Worm (Caenorhabditis elegans) whole organism, young adult: ENCODE results near the gene ZK809.1.

Experiments
- F22D6.2 ChIP-seq: sonication (generic microtip); optimal IDR thresholded peaks from 2 replicates; lab custom pipeline; 2016; ENCODE audit warnings: mild to moderate bottlenecking, missing genetic modification characterization, missing compliant biosample characterization
- F23B12.7 ChIP-seq: sonication (generic microtip); optimal IDR thresholded peaks from 2 replicates; lab custom pipeline; 2017; ENCODE audit warnings: missing genetic modification characterization, mild to moderate bottlenecking, missing compliant biosample characterization, antibody characterized with exemption, moderate library complexity; ENCODE audit not compliant: insufficient read depth
- F33H1.4 ChIP-seq: fragments of 200-800 bp; sonication (Bioruptor generic); IDR thresholded peaks from 2 replicates; pipeline ENCODE4 v1.3.6; 2022; ENCODE audit warnings: missing genetic modification reagents, missing genetic modification characterization, missing compliant biosample characterization
- F39B2.1 ChIP-seq: fragments of 200-800 bp; sonication (Bioruptor generic); IDR thresholded peaks from 2 replicates; pipeline ENCODE4 v1.3.6; 2022; ENCODE audit warnings: missing genetic modification reagents, missing genetic modification characterization, missing compliant biosample characterization
- F49E8.2 ChIP-seq: sonication (generic microtip); optimal IDR thresholded peaks from 3 replicates; lab custom pipeline; 2017; ENCODE audit warnings: missing genetic modification characterization, mild to moderate bottlenecking, missing compliant biosample characterization, antibody characterized with exemption, moderate library complexity; ENCODE audit not compliant: insufficient read depth
- F57A8.1 ChIP-seq: fragments of 200-800 bp; sonication (Bioruptor generic); optimal IDR thresholded peaks from 2 replicates; lab custom pipeline; 2018; ENCODE audit warnings: mild to moderate bottlenecking, missing genetic modification characterization, moderate library complexity, missing compliant biosample characterization
- T07F8.4 ChIP-seq: sonication (generic microtip); optimal IDR thresholded peaks from 2 replicates; lab custom pipeline; 2016; ENCODE audit warnings: mild to moderate bottlenecking, missing genetic modification characterization, moderate library complexity, missing compliant biosample characterization
- ZK185.1 ChIP-seq: sonication (generic microtip); optimal IDR thresholded peaks from 2 replicates; lab custom pipeline; 2016; ENCODE audit warnings: mild to moderate bottlenecking, missing genetic modification characterization, missing compliant biosample characterization; ENCODE audit not compliant: poor library complexity, severe bottlenecking
- akir-1 ChIP-seq: fragments of 200-800 bp; sonication (Bioruptor generic); optimal IDR thresholded peaks from 2 replicates; lab custom pipeline; 2018; ENCODE audit warnings: mild to moderate bottlenecking, missing genetic modification characterization, moderate library complexity, missing compliant biosample characterization
- aptf-2 ChIP-seq: fragments of 200-800 bp; sonication (Bioruptor generic); conservative IDR thresholded peaks from 2 replicates; pipeline ENCODE4 v1.3.6; 2022; ENCODE audit warnings: missing genetic modification reagents, missing genetic modification characterization, missing compliant biosample characterization
- athp-1 ChIP-seq: sonication (generic microtip); optimal IDR thresholded peaks from 2 replicates; lab custom pipeline; 2017; ENCODE audit warnings: mild to moderate bottlenecking, missing genetic modification characterization, missing compliant biosample characterization
- attf-5 ChIP-seq: fragments of 200-800 bp; sonication (Bioruptor generic); optimal IDR thresholded peaks from 2 replicates; lab custom pipeline; 2018; ENCODE audit warnings: mild to moderate bottlenecking, missing genetic modification characterization, missing compliant biosample characterization
- bed-2 ChIP-seq: fragments of 200-800 bp; sonication (Bioruptor generic); IDR thresholded peaks from 2 replicates; pipeline ENCODE4 v1.3.6; 2022; ENCODE audit warnings: missing genetic modification reagents, missing genetic modification characterization, missing compliant biosample characterization
- ceh-91 ChIP-seq: fragments of 200-800 bp; sonication (Bioruptor generic); IDR thresholded peaks from 2 replicates; pipeline ENCODE4 v1.3.6; 2022; ENCODE audit warnings: missing genetic modification reagents, missing genetic modification characterization, missing compliant biosample characterization
- chd-7 ChIP-seq: sonication (generic microtip); optimal IDR thresholded peaks from 2 replicates; lab custom pipeline; 2016; ENCODE audit warnings: mild to moderate bottlenecking, missing genetic modification characterization, moderate library complexity, missing compliant biosample characterization
- dox-1 ChIP-seq: fragments of 200-800 bp; sonication (Bioruptor generic); IDR thresholded peaks from 2 replicates; pipeline ENCODE4 v1.3.6; 2022; ENCODE audit warnings: missing genetic modification reagents, missing genetic modification characterization, missing compliant biosample characterization
- dpl-1 ChIP-seq: fragments of 150-350 bp; optimal IDR thresholded peaks from 2 replicates; lab custom pipeline; 2014; ENCODE audit warnings: missing biosample characterization, missing genetic modification reagents, missing genetic modification characterization
- efl-1 ChIP-seq: fragments of 150-350 bp; optimal IDR thresholded peaks from 2 replicates; lab custom pipeline; 2014; ENCODE audit warnings: missing biosample characterization, missing genetic modification reagents, missing genetic modification characterization
- egrh-3 ChIP-seq: fragments of 200-800 bp; sonication (Bioruptor generic); IDR thresholded peaks from 2 replicates; pipeline ENCODE4 v1.3.6; 2022; ENCODE audit warnings: missing genetic modification reagents, missing genetic modification characterization, missing compliant biosample characterization
- ekl-4 ChIP-seq: fragments of 200-800 bp; sonication (Bioruptor generic); IDR thresholded peaks from 2 replicates; pipeline ENCODE4 v1.3.6; 2022; ENCODE audit warnings: missing genetic modification reagents, missing genetic modification characterization, missing compliant biosample characterization
- ets-4 ChIP-seq: fragments of 200-800 bp; sonication (Bioruptor generic); optimal IDR thresholded peaks from 2 replicates; lab custom pipeline; 2018; ENCODE audit warnings: mild to moderate bottlenecking, missing genetic modification characterization, missing compliant biosample characterization
- fkh-3 ChIP-seq: sonication (generic microtip); optimal IDR thresholded peaks from 2 replicates; lab custom pipeline; 2016; ENCODE audit warnings: mild to moderate bottlenecking, missing genetic modification characterization, missing compliant biosample characterization
- him-1 ChIP-seq: sonication (generic microtip); optimal IDR thresholded peaks from 2 replicates; lab custom pipeline; 2016; ENCODE audit warnings: missing genotype, missing genetic modification reagents, missing genetic modification characterization, missing compliant biosample characterization
- hmg-20 ChIP-seq: fragments of 200-800 bp; sonication (Bioruptor generic); IDR thresholded peaks from 2 replicates; pipeline ENCODE4 v1.3.6; 2022; ENCODE audit warnings: missing genetic modification reagents, missing genetic modification characterization, missing compliant biosample characterization
- hrde-1 ChIP-seq: sonication (generic microtip); optimal IDR thresholded peaks from 2 replicates; lab custom pipeline; 2016; ENCODE audit warnings: missing genetic modification characterization, mild to moderate bottlenecking, missing compliant biosample characterization, moderate library complexity, missing genotype, missing genetic modification reagents, borderline replicate concordance
- hsf-1 ChIP-seq: fragments of 200-800 bp; sonication (Bioruptor generic); IDR thresholded peaks from 2 replicates; pipeline ENCODE4 v1.3.6; 2022; ENCODE audit warnings: missing genetic modification reagents, missing genetic modification characterization, missing compliant biosample characterization
- let-526 ChIP-seq: fragments of 200-800 bp; sonication (Bioruptor generic); IDR thresholded peaks from 2 replicates; pipeline ENCODE4 v1.3.6; 2022; ENCODE audit warnings: missing genetic modification reagents, missing genetic modification characterization, missing compliant biosample characterization
- lin-35 ChIP-seq, 3 experiments: fragments of 150-350 bp in 2 of 3; sonication (generic microtip) in 1 of 3; optimal IDR thresholded peaks; 2 replicates each; lab custom pipeline; 2014 to 2018; ENCODE audit warnings: missing biosample characterization in 3 of 3, missing genetic modification characterization in 3 of 3, missing genetic modification reagents in 3 of 3
- lir-1 ChIP-seq: fragments of 200-800 bp; sonication (Bioruptor generic); conservative IDR thresholded peaks from 2 replicates; pipeline ENCODE4 v1.3.6; 2022; ENCODE audit warnings: missing genetic modification reagents, missing genetic modification characterization, missing compliant biosample characterization
- lsl-1 ChIP-seq: fragments of 200-800 bp; sonication (Bioruptor generic); optimal IDR thresholded peaks from 2 replicates; lab custom pipeline; 2018; ENCODE audit warnings: mild to moderate bottlenecking, missing genetic modification characterization, moderate library complexity, missing compliant biosample characterization
- madf-3 ChIP-seq: fragments of 200-800 bp; sonication (Bioruptor generic); IDR thresholded peaks from 2 replicates; pipeline ENCODE4 v1.3.6; 2022; ENCODE audit warnings: missing genetic modification reagents, missing genetic modification characterization, missing compliant biosample characterization
- mcd-1 ChIP-seq: fragments of 200-800 bp; sonication (Bioruptor generic); IDR thresholded peaks from 2 replicates; pipeline ENCODE4 v1.3.6; 2022; ENCODE audit warnings: missing genetic modification reagents, missing genetic modification characterization, missing compliant biosample characterization
- nfya-1 ChIP-seq: sonication (generic microtip); optimal IDR thresholded peaks from 2 replicates; lab custom pipeline; 2017; ENCODE audit warnings: antibody characterized with exemption, missing compliant biosample characterization, missing genetic modification characterization, borderline replicate concordance; ENCODE audit not compliant: insufficient read depth
- nhr-90 ChIP-seq: sonication (generic microtip); optimal IDR thresholded peaks from 2 replicates; lab custom pipeline; 2016; ENCODE audit warnings: missing genotype, mild to moderate bottlenecking, missing genetic modification characterization, missing compliant biosample characterization
- pbrm-1 ChIP-seq: fragments of 200-800 bp; sonication (Bioruptor generic); IDR thresholded peaks from 2 replicates; pipeline ENCODE4 v1.3.6; 2022; ENCODE audit warnings: missing genetic modification reagents, missing genetic modification characterization, missing compliant biosample characterization
- repo-1 ChIP-seq: sonication (generic microtip); optimal IDR thresholded peaks from 2 replicates; lab custom pipeline; 2017; ENCODE audit warnings: mild to moderate bottlenecking, missing genetic modification characterization, missing compliant biosample characterization
- rpc-1 ChIP-seq, 2 experiments: fragments of 150-350 bp in 1 of 2; sonication (generic microtip) in 1 of 2; optimal IDR thresholded peaks; 2 replicates each; lab custom pipeline; 2014 to 2018; ENCODE audit warnings: missing biosample characterization in 1 of 2, missing genetic modification characterization in 1 of 2, missing genetic modification reagents in 1 of 2, missing genotype in 1 of 2
- snpc-1.3 ChIP-seq: sonication (generic microtip); optimal IDR thresholded peaks from 2 replicates; lab custom pipeline; 2017; ENCODE audit warnings: missing genetic modification characterization, mild to moderate bottlenecking, missing compliant biosample characterization, antibody characterized with exemption, moderate library complexity, missing genotype, missing genetic modification reagents; ENCODE audit not compliant: insufficient read depth
- snpc-4 ChIP-seq, 5 experiments: fragments of 150-350 bp in 1 of 5; sonication (generic microtip) in 4 of 5; optimal IDR thresholded peaks; 2 replicates each; lab custom pipeline; 2014 to 2018; ENCODE audit warnings: missing genetic modification characterization in 5 of 5, missing biosample characterization in 3 of 5, antibody characterized with exemption in 2 of 5, mild to moderate bottlenecking in 2 of 5, missing compliant biosample characterization in 2 of 5, missing genotype in 2 of 5, moderate library complexity in 2 of 5, missing genetic modification reagents in 1 of 5
- sptf-2 ChIP-seq: fragments of 200-800 bp; sonication (Bioruptor generic); optimal IDR thresholded peaks from 2 replicates; lab custom pipeline; 2018; ENCODE audit warnings: mild to moderate bottlenecking, missing genetic modification characterization, missing compliant biosample characterization
- tlf-1 ChIP-seq: fragments of 200-800 bp; sonication (Bioruptor generic); optimal IDR thresholded peaks from 2 replicates; lab custom pipeline; 2018; ENCODE audit warnings: mild to moderate bottlenecking, missing genetic modification characterization, missing compliant biosample characterization
- ztf-28 ChIP-seq: fragments of 200-800 bp; sonication (Bioruptor generic); IDR thresholded peaks from 2 replicates; pipeline ENCODE4 v1.3.6; 2022; ENCODE audit warnings: missing genetic modification reagents, missing genetic modification characterization, missing compliant biosample characterization
- ztf-3 ChIP-seq: fragments of 200-800 bp; sonication (Bioruptor generic); optimal IDR thresholded peaks from 2 replicates; lab custom pipeline; 2018; ENCODE audit warnings: mild to moderate bottlenecking, missing genetic modification characterization, missing compliant biosample characterization

ZK809.1 gene

DNA sequence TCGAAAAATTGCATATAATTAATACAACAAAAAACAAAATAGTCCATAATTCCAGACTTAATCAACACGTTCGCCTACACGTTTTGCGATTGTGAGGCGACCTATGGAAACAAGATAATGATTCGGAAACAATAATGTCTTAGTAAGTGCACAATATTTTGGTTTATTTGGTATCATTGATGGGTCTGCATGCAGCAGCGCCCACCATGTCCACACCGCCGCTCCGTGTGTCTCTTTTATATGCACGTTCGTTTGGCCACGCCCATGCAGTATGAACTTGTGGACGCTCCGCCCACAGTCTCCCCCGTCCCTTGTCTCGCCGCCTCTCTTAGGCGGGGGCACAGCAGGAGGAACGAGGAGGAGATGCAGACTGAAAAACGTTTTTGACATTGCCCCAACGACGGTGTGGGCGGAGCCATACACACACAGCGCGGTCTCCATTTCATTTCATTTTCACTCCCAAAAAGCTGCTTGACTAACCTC, 47.7 kb upstream of the ZK809.1 start, which contains the start of gene mig-38 (continued):
- peak; percentile 48 for TF ChIP-seq chd-7 (tag; lab: Kevin White, UChicago)
- TF ChIP-seq F33H1.4 = no peak
- TF ChIP-seq nhr-90 (tag; lab: Kevin White, UChicago) = no peak
- TF ChIP-seq mcd-1 (GFP tag; lab: Robert Waterston, UW) = peak; percentile 48; the same call in 1 of the 2 replicates
- TF ChIP-seq F39B2.1 (GFP tag; lab: Robert Waterston, UW) = no peak
- no peak for TF ChIP-seq ZK185.1 (tag; lab: Kevin White, UChicago)
- no peak for TF ChIP-seq hrde-1 (tag; lab: Kevin White, UChicago)
- TF ChIP-seq F23B12.7 = peak; percentile 53
- TF ChIP-seq ceh-91 (GFP tag; lab: Robert Waterston, UW) = no peak
- peak; percentile 55 for TF ChIP-seq dox-1
- TF ChIP-seq lir-1 (GFP tag; lab: Robert Waterston, UW) = no peak
- TF ChIP-seq lin-35 (GFP tag; optimal IDR thresholded peaks at IDR 0.05; lab: Kevin White, UChicago) = no peak
- TF ChIP-seq athp-1 (tag; lab: Kevin White, UChicago) = peak; percentile 29
- no peak for TF ChIP-seq ets-4
- no peak for TF ChIP-seq ztf-3
- TF ChIP-seq aptf-2 (GFP tag; lab: Robert Waterston, UW) = no peak
- TF ChIP-seq ztf-28 (GFP tag; lab: Robert Waterston, UW) = no peak
- TF ChIP-seq let-526 (GFP tag; lab: Robert Waterston, UW) = no peak
- TF ChIP-seq lsl-1 (GFP tag; lab: Kevin White, UChicago) = no peak
- TF ChIP-seq snpc-4 (GFP tag; optimal IDR thresholded peaks at IDR 0.05; lab: Kevin White, UChicago) = no peak
- peak in 1 of 4 experiments; percentile 4 for TF ChIP-seq snpc-4 (tag; optimal IDR thresholded peaks at IDR 0.05; lab: Kevin White, UChicago)
- TF ChIP-seq fkh-3 (tag; lab: Kevin White, UChicago) = no peak
- peak; percentile 47 for TF ChIP-seq repo-1 (tag; lab: Kevin White, UChicago)
- TF ChIP-seq F57A8.1 (GFP tag; lab: Kevin White, UChicago) = no peak
- no peak for TF ChIP-seq madf-3 (GFP tag; lab: Robert Waterston, UW)
- no peak for TF ChIP-seq bed-2 (GFP tag; lab: Robert Waterston, UW)
- TF ChIP-seq akir-1 = peak; percentile 3
- TF ChIP-seq snpc-1.3 (tag; lab: Kevin White, UChicago) = no peak
- no peak for TF ChIP-seq hsf-1 (GFP tag; lab: Robert Waterston, UW)
- TF ChIP-seq T07F8.4 (tag; lab: Kevin White, UChicago) = no peak
- TF ChIP-seq attf-5 (GFP tag; lab: Kevin White, UChicago) = peak; percentile 40
- no peak for TF ChIP-seq egrh-3
- TF ChIP-seq F49E8.2 (tag; lab: Kevin White, UChicago) = no peak
- TF ChIP-seq sptf-2 (GFP tag; lab: Kevin White, UChicago) = peak; percentile 25
- no peak for TF ChIP-seq F22D6.2 (tag; lab: Kevin White, UChicago)
- TF ChIP-seq pbrm-1 (GFP tag; lab: Robert Waterston, UW) = no peak

DNA sequence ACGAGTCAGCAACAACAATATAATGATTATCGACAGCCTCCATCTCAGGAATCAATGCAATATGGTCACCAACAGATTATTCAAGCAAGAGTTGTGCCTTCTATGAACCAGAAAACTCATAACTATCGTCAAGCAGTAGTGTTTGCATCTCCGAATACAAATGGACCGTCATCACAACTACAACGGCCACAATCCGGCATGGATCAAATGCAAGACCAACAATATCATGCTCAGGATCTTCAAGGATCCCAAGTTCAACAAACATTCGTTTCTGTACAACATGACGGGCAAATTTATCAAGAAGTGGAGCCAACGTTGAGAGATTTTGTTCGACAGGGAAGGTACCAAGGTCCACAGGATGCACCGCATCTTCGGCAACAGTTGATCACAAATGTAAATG, 44.8 kb upstream of the ZK809.1 start:
- TF ChIP-seq ekl-4 (no peak), efl-1 (GFP tag; lab: Kevin White, UChicago) (no peak), nfya-1 (tag; lab: Kevin White, UChicago) (no peak), pbrm-1 (GFP tag; lab: Robert Waterston, UW) (no peak), rpc-1 (optimal IDR thresholded peaks at IDR 0.05; lab: Kevin White, UChicago) (no peak), rpc-1 (tag; optimal IDR thresholded peaks at IDR 0.05; lab: Kevin White, UChicago) (no peak), lin-35 (GFP tag; optimal IDR thresholded peaks at IDR 0.05; lab: Kevin White, UChicago) (no peak), him-1 (tag; lab: Kevin White, UChicago) (no peak), tlf-1 (no peak), dpl-1 (GFP tag; lab: Kevin White, UChicago) (no peak), ets-4 (no peak), hmg-20 (GFP tag; lab: Robert Waterston, UW) (no peak)
